Worm (Caenorhabditis elegans): ENCODE results near the gene T10H9.8.

Gene T10H9.8

ce11 chrV:6697552-6697951 lies 45.4 kb downstream of the T10H9.8 start, which contains the start of gene W02F12.2:
TSS of gene W02F12.2 (minus strand) at chrV:6697652.
- no peak for TF ChIP-seq ceh-13 (GFP tag; optimal IDR thresholded peaks at IDR 0.05)
- TF ChIP-seq sea-1 (GFP tag; conservative IDR thresholded peaks at IDR 0.05), result no peak
- no peak for TF ChIP-seq flt-1 (GFP tag; IDR thresholded peaks at IDR 0.05)
- TF ChIP-seq hnd-1 (tag; optimal IDR thresholded peaks at IDR 0.05), result no peak
- no peak for TF ChIP-seq hmg-4 (GFP tag; optimal IDR thresholded peaks at IDR 0.05)
- TF ChIP-seq scrt-1 (GFP tag; IDR thresholded peaks at IDR 0.05), result no peak
- no peak for TF ChIP-seq B0310.2 (tag; optimal IDR thresholded peaks at IDR 0.05)
- no peak for TF ChIP-seq aly-1 (tag; optimal IDR thresholded peaks at IDR 0.05)
- TF ChIP-seq tbx-11 (GFP tag; IDR thresholded peaks at IDR 0.05), result no peak
- TF ChIP-seq tbx-37 (GFP tag; conservative IDR thresholded peaks at IDR 0.05), result no peak
- TF ChIP-seq F13C5.2 (tag; optimal IDR thresholded peaks at IDR 0.05), result no peak
- no peak for TF ChIP-seq hmbx-1 (tag; optimal IDR thresholded peaks at IDR 0.05)
- TF ChIP-seq tra-4 (tag; optimal IDR thresholded peaks at IDR 0.05), result no peak
- TF ChIP-seq ceh-36 (tag; optimal IDR thresholded peaks at IDR 0.05), result no peak
- no peak for TF ChIP-seq ama-1 (optimal IDR thresholded peaks at IDR 0.05)
- TF ChIP-seq ets-7 (tag; optimal IDR thresholded peaks at IDR 0.05), result no peak

- TF ChIP-seq tbx-11 (GFP tag; IDR thresholded peaks at IDR 0.05) (no peak), sea-1 (GFP tag; conservative IDR thresholded peaks at IDR 0.05) (no peak), ceh-13 (GFP tag; optimal IDR thresholded peaks at IDR 0.05) (no peak), flt-1 (GFP tag; IDR thresholded peaks at IDR 0.05) (no peak), tra-4 (tag; optimal IDR thresholded peaks at IDR 0.05) (no peak), F13C5.2 (tag; optimal IDR thresholded peaks at IDR 0.05) (no peak), ama-1 (optimal IDR thresholded peaks at IDR 0.05) (no peak), ets-7 (tag; optimal IDR thresholded peaks at IDR 0.05) (no peak), B0310.2 (tag; optimal IDR thresholded peaks at IDR 0.05) (no peak), scrt-1 (GFP tag; IDR thresholded peaks at IDR 0.05) (no peak)
These were observed 46.9 kb downstream of the T10H9.8 start for ce11 chrV:6699021-6699420.

ce11 chrV:6699833-6700232 lies 47.7 kb downstream of the T10H9.8 start:
- TF ChIP-seq F13C5.2 (tag; optimal IDR thresholded peaks at IDR 0.05), result no peak
- no peak for TF ChIP-seq B0310.2 (tag; optimal IDR thresholded peaks at IDR 0.05)
- TF ChIP-seq ceh-36 (tag; optimal IDR thresholded peaks at IDR 0.05), result no peak
- TF ChIP-seq hnd-1 (tag; optimal IDR thresholded peaks at IDR 0.05), result no peak

ce11 chrV:6702692-6703091 lies 50.5 kb downstream of the T10H9.8 start, which contains the start of gene era-1:
TSS of gene era-1 (plus strand) at chrV:6703057.
- TF ChIP-seq tbx-11 (GFP tag; IDR thresholded peaks at IDR 0.05), result no peak
- no peak for TF ChIP-seq hmbx-1 (tag; optimal IDR thresholded peaks at IDR 0.05)
- TF ChIP-seq tra-4 (tag; optimal IDR thresholded peaks at IDR 0.05), result no peak
- TF ChIP-seq hmg-4 (GFP tag; optimal IDR thresholded peaks at IDR 0.05), result no peak
- TF ChIP-seq scrt-1 (GFP tag; IDR thresholded peaks at IDR 0.05), result no peak
- no peak for TF ChIP-seq ama-1 (optimal IDR thresholded peaks at IDR 0.05)
